Worm (Caenorhabditis elegans): Measurements from ENCODE around the gene ZK546.4.

The ZK546.4 gene

ce11 chrII:4908160-4908559 lies 29.7 kb upstream of the ZK546.4 start (continued):
- TF ChIP-seq snpc-4 (tag; optimal IDR thresholded peaks at IDR 0.05) (no peak), lsy-2 (tag; optimal IDR thresholded peaks at IDR 0.05) (peak in 1 of 2 experiments; percentile 5), elt-3 (tag; optimal IDR thresholded peaks at IDR 0.05) (peak in 1 of 6 experiments; percentile 7), efl-1 (optimal IDR thresholded peaks at IDR 0.05) (peak; percentile 11 to 20), efl-1 (GFP tag; optimal IDR thresholded peaks at IDR 0.05 in 1 of 2) (peak in 1 of 2 experiments; percentile 86), nhr-19 (GFP tag; conservative IDR thresholded peaks at IDR 0.05) (no peak), irx-1 (tag; optimal IDR thresholded peaks at IDR 0.05) (no peak), pqm-1 (tag; optimal IDR thresholded peaks at IDR 0.05) (no peak), unc-30 (tag; optimal IDR thresholded peaks at IDR 0.05) (no peak), mab-9 (GFP tag; IDR thresholded peaks at IDR 0.05) (no peak), dsc-1 (tag; optimal IDR thresholded peaks at IDR 0.05) (no peak), C16A3.4 (tag; optimal IDR thresholded peaks at IDR 0.05) (no peak), nhr-47 (tag; optimal IDR thresholded peaks at IDR 0.05) (peak; percentile 28), isw-1 (GFP tag; IDR thresholded peaks at IDR 0.05) (no peak), skn-1 (tag; optimal IDR thresholded peaks at IDR 0.05) (peak; percentile 97), lin-13 (GFP tag; optimal IDR thresholded peaks at IDR 0.05) (no peak), lin-35 (GFP tag; optimal IDR thresholded peaks at IDR 0.05) (no peak), C34B4.2 (tag; optimal IDR thresholded peaks at IDR 0.05) (no peak), grh-1 (GFP tag; IDR thresholded peaks at IDR 0.05) (no peak), fkh-4 (tag; optimal IDR thresholded peaks at IDR 0.05; ENCODE audit: borderline replicate concordance) (no peak), xbp-1 (tag; optimal IDR thresholded peaks at IDR 0.05) (no peak), zip-4 (GFP tag; optimal IDR thresholded peaks at IDR 0.05) (no peak), mep-1 (tag; optimal IDR thresholded peaks at IDR 0.05) (peak; percentile 19), lin-15B (tag; optimal IDR thresholded peaks at IDR 0.05) (no peak), aha-1 (tag; optimal IDR thresholded peaks at IDR 0.05) (no peak), ceh-82 (tag; optimal IDR thresholded peaks at IDR 0.05) (no peak), nhr-90 (tag; optimal IDR thresholded peaks at IDR 0.05; ENCODE audit: poor library complexity) (no peak), dpl-1 (GFP tag; optimal IDR thresholded peaks at IDR 0.05) (peak in 1 of 3 experiments; percentile 2), nhr-237 (tag; optimal IDR thresholded peaks at IDR 0.05) (no peak), lin-14 (GFP tag; optimal IDR thresholded peaks at IDR 0.05) (peak; percentile 77), nhr-85 (tag) (no peak), rnt-1 (tag; optimal IDR thresholded peaks at IDR 0.05) (peak; percentile 42), fkh-10 (GFP tag; optimal IDR thresholded peaks at IDR 0.05) (no peak), nhr-71 (tag; optimal IDR thresholded peaks at IDR 0.05) (peak; percentile 45), pax-3 (tag; optimal IDR thresholded peaks at IDR 0.05) (no peak), mdl-1 (tag; optimal IDR thresholded peaks at IDR 0.05) (no peak), ztf-11 (tag; optimal IDR thresholded peaks at IDR 0.05) (no peak), aly-2 (tag; optimal IDR thresholded peaks at IDR 0.05) (no peak), lir-3 (tag; optimal IDR thresholded peaks at IDR 0.05; ENCODE audit: poor library complexity) (no peak), jun-1 (tag; optimal IDR thresholded peaks at IDR 0.05) (no peak), nhr-20 (tag; optimal IDR thresholded peaks at IDR 0.05) (no peak), vab-15 (tag; optimal IDR thresholded peaks at IDR 0.05) (no peak)

ce11 chrII:4914214-4914613 lies 23.6 kb upstream of the ZK546.4 start, which contains the start of gene R05F9.11:
Gene R05F9.11, minus strand, starts transcription at chrII:4914218.
- TF ChIP-seq unc-62 (GFP tag; optimal IDR thresholded peaks at IDR 0.05) = no peak
- TF ChIP-seq ztf-4 (tag; optimal IDR thresholded peaks at IDR 0.05) = no peak
- TF ChIP-seq nhr-47 (tag; optimal IDR thresholded peaks at IDR 0.05) = no peak
- no peak for TF ChIP-seq lin-35 (GFP tag; optimal IDR thresholded peaks at IDR 0.05)
- no peak for TF ChIP-seq F16B12.6 (tag; optimal IDR thresholded peaks at IDR 0.05)
- TF ChIP-seq alr-1 (tag; optimal IDR thresholded peaks at IDR 0.05; ENCODE audit: borderline replicate concordance) = no peak
